Worm (Caenorhabditis elegans) whole organism, L3 larva: Measurements from ENCODE around the gene nhr-35.

Experiments
- ama-1 ChIP-seq: fragments of 150-350 bp; optimal IDR thresholded peaks from 2 replicates; lab custom pipeline; 2018
- ceh-82 ChIP-seq: fragments of 150-350 bp; optimal IDR thresholded peaks from 2 replicates; lab custom pipeline; 2014; ENCODE audit warnings: missing biosample characterization, missing genetic modification characterization
- elt-3 ChIP-seq, 3 experiments: fragments of 150-350 bp in 1 of 3; sonication (generic microtip) in 2 of 3; optimal IDR thresholded peaks; 2 replicates in 2 of 3; 4 replicates in 1 of 3; lab custom pipeline; 2014 to 2017; ENCODE audit warnings: missing biosample characterization in 3 of 3, missing genetic modification characterization in 3 of 3
- fkh-10 ChIP-seq: sonication (generic microtip); optimal IDR thresholded peaks from 2 replicates; lab custom pipeline; 2017; ENCODE audit warnings: missing biosample characterization, missing genetic modification reagents, missing genetic modification characterization
- fos-1 ChIP-seq: fragments of 150-350 bp; optimal IDR thresholded peaks from 2 replicates; lab custom pipeline; 2014; ENCODE audit warnings: missing biosample characterization, missing genetic modification characterization
- lin-39 ChIP-seq: fragments of 150-350 bp; optimal IDR thresholded peaks from 2 replicates; lab custom pipeline; 2018; ENCODE audit warnings: missing biosample characterization, missing genetic modification reagents, missing genetic modification characterization
- nhr-25 ChIP-seq: sonication (generic microtip); optimal IDR thresholded peaks from 2 replicates; lab custom pipeline; 2017; ENCODE audit warnings: missing biosample characterization, missing genetic modification characterization
- nhr-28 ChIP-seq: fragments of 150-350 bp; optimal IDR thresholded peaks from 2 replicates; lab custom pipeline; 2014; ENCODE audit warnings: missing biosample characterization, missing genetic modification characterization
- nhr-76 ChIP-seq: fragments of 150-350 bp; sonication (generic microtip); optimal IDR thresholded peaks from 5 replicates; lab custom pipeline; 2014; ENCODE audit warnings: missing biosample characterization, missing genetic modification characterization
- nhr-77 ChIP-seq: fragments of 150-350 bp; optimal IDR thresholded peaks from 2 replicates; lab custom pipeline; 2014; ENCODE audit warnings: missing biosample characterization, missing genetic modification characterization
- pha-4 ChIP-seq: fragments of 150-350 bp; optimal IDR thresholded peaks from 2 replicates; lab custom pipeline; 2014; ENCODE audit warnings: missing biosample characterization, missing genetic modification reagents, missing genetic modification characterization
- skn-1 ChIP-seq: fragments of 150-350 bp; optimal IDR thresholded peaks from 2 replicates; lab custom pipeline; 2014; ENCODE audit warnings: missing biosample characterization, missing genetic modification characterization
- zag-1 ChIP-seq: fragments of 150-350 bp; optimal IDR thresholded peaks from 2 replicates; lab custom pipeline; 2014; ENCODE audit warnings: missing biosample characterization, missing genetic modification characterization
- ztf-11 ChIP-seq: fragments of 150-350 bp; optimal IDR thresholded peaks from 2 replicates; lab custom pipeline; 2014; ENCODE audit warnings: missing biosample characterization, missing genetic modification characterization

ce11 chrX:4508209-4508608, 24.3 kb upstream of the nhr-35 start, which contains the start of gene rhi-1:
- TF ChIP-seq elt-3 (tag; optimal IDR thresholded peaks at IDR 0.05; lab: Kevin White, UChicago) = no peak
- no peak for TF ChIP-seq ama-1 (lab: Kevin White, UChicago)
- TF ChIP-seq nhr-25 (tag; lab: Kevin White, UChicago) = no peak
- TF ChIP-seq nhr-76 (tag; lab: Kevin White, UChicago) = no peak
- no peak for TF ChIP-seq skn-1 (tag; lab: Kevin White, UChicago)
- TF ChIP-seq pha-4 (tag; lab: Kevin White, UChicago) = no peak
- TF ChIP-seq zag-1 (tag; lab: Kevin White, UChicago) = no peak
- no peak for TF ChIP-seq nhr-28
- TF ChIP-seq fkh-10 = no peak
- TF ChIP-seq fos-1 (tag; lab: Kevin White, UChicago) = no peak
- no peak for TF ChIP-seq ceh-82 (tag; lab: Kevin White, UChicago)
- no peak for TF ChIP-seq lin-39 (tag; lab: Kevin White, UChicago)
- no peak for TF ChIP-seq ztf-11
- TF ChIP-seq nhr-77 (tag; lab: Kevin White, UChicago) = no peak
